Fruit fly (Drosophila melanogaster) ovary, adult (tissue): ENCODE measurements around the gene CG1910.

Experiments used
- CG17801 ChIP-seq: fragments of 200-800 bp; optimal IDR thresholded peaks from 2 replicates; lab custom pipeline; 2019; ENCODE audit warnings: missing biosample characterization, mild to moderate bottlenecking, missing genetic modification characterization, moderate library complexity; ENCODE audit not compliant: partially characterized antibody

The CG1910 gene

DNA sequence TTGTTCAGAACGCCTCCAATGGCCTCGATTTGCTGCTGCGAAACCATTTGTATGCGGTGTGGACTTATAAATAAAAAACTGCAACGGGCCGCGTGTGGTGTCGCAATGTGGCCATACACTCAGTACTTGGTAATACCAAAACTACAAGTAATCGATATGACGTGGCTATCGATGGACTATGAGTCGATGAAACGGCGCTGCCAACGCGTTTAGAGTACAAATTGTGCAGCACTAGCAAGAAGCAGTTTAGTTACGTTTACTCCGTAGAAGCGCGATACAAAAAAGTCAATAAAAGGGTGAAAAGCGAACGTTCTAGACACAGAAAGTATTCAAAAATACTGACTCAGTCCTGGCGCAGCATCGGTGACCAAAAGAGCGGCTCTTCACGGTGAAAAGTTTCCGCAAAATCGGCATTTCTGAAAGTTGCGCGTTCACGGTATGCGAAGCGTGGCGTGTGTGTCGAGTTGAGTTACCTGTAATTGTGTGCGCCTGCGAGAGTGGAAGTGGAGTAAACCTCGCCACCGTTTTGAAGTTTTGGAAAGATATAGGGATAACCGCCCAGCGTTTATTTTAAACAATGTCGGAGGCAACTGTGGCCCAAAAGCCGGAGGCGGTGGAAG, at the start of gene CG1910, which contains the start of gene nero:
Gene CG1910 (plus strand): TSS at position 215 of the 620 bp plus-strand sequence.
Gene nero (minus strand): TSS at position 130 of the 620 bp plus-strand sequence.
- TF ChIP-seq CG17801 = peak; percentile 50

DNA sequence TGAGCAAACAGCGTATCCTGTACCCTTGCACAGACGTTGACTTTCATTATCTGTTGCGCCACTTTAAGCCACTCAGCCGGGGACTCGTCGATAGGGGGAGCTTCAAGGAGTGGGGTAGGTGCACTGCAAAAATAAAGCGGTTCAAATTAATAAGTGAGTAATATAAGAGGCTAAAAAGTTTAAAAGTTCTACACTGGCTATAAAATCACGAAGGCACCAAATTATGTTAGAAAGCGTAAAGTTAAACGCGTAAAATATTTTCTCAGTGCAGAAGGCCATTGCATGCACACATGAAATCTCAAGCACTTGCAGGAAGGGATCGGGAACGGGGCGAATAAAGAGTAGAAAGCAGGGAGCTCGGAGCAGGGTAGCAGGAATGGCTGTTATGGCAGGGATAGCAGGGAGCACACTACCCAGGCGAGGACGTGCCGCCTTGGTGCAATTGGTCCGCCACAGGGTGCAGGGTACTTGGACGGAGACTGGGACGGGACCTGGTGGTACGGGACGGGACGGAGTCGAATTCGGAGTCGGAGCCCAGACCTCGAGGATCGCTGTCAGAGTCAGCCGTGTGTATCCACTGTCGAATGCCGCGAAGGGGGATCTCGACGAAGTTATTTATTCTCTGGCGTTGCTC, 49.2 kb upstream of the CG1910 start:
- no peak for TF ChIP-seq CG17801

DNA sequence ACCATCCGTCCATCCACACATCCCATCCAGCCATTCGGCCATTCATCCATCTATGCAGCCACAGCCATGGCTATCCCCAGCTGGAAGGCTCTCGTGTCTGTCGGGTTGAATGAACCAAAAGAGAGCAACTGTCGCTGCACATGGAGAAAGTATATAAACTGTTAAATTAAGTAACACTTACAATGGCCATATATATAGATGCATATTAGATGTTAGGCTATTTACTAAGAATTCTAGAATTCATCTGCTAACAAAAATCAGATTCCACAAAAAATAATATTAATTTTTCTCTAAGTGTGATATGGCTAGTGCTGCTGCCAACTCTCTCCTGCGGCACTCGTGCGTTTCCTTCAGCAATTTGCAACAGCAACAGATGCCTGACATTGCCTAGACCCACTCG, 47.2 kb upstream of the CG1910 start:
- no peak for TF ChIP-seq CG17801

DNA sequence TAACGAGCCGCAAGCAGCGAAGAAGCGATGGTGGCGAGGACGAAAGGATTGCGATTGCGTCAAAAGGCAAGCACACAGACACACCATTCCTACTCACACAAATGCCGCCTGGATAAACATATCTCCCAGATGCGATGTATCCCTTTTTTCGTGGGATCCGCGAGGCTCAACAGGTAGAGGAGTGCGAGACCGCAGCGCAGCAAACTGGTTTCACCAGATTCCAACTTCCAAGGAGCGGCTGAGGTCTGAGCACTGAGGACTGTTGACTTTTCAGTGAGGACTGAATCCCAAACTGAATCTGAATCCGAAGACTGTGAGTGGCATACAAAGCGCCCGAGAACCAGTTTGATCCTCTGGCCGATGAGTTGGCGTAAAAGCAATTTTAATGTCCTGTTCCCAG, 45.5 kb upstream of the CG1910 start:
- no peak for TF ChIP-seq CG17801

DNA sequence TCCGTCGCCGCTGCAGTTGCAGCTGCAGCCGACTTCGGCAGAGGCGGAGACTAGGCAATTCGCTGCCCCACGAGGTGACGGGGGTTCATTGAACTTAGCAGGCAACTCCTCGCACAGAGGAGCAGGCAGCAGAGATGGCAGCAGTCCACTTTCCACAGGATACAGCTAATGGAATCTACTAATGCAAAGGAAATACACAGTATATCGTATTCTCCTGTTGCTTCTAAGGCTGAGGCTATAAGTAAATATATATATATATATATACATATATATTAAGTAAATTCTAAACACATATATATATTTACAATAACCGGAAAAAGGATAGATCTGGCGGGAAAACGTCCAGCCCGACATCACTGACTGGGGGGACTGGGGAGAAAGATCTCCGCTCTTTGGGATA, 44.1 kb upstream of the CG1910 start:
- no peak for TF ChIP-seq CG17801

DNA sequence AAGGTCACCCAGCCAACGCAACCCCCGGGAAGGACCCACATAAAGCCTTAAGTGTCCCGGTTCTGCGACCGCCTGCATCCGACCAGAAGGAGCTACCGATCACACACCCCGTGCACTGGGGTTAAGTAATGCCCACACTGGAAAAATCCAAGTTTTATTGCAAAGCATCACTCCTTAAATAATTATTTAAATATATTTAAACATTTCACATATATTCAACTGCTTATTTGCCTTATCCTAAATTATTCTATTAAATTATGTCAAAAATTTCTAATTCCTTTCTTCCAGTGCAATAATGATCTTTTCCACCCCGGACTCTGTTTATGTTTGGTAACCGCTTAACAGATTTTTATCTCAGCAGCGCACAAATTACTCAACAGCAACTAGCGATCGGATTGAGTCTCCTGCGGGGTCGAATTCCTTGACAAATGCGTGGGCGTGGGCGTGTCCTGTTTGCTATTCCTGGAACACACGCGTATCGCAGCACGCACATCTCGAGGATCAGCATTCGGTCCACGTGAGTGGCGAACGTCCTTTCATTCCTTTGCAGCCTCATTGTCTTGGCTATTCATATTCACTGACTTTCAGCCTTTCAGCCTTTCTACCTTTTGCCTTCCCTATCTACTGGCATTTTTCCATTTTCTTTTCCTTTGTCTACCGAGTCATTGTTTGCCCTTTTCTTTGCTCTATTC, 42.8 kb upstream of the CG1910 start:
- TF ChIP-seq CG17801 = no peak

DNA sequence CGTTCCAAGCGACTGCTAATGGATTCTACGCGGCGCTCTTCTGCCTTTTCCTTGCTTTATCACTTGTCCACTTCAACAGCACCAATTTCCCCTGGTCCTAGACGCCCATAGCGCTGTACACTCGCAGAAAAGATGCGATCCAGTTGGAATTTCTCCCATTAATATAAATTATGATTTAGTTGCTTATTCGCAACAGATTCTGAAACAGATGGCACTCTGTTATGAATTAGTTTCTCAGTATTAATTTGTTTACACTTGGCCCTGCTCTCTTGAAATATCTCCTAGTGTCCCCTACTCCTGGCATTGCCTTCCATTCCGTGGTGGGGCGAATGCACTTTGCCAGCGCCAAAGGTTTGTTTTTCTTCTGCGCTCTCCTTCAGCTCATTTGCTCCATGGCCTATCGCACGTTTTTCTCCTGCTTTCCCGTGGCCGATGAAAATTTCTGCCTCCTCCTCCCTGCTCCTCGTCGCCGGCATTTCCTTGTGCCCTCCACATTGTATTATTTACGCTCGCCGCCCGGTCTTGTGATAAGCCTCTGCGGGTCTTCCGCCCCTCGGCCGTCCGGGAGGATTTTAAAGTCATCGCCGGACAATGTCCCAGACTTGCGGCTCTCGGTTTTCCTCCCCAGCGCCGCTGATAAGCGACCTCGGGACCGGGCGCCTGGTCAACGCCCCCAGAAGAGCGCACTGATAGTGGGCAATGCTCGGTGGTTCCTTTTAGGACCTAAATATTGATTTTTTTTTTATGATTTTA, 41.1 kb upstream of the CG1910 start:
- no peak for TF ChIP-seq CG17801

DNA sequence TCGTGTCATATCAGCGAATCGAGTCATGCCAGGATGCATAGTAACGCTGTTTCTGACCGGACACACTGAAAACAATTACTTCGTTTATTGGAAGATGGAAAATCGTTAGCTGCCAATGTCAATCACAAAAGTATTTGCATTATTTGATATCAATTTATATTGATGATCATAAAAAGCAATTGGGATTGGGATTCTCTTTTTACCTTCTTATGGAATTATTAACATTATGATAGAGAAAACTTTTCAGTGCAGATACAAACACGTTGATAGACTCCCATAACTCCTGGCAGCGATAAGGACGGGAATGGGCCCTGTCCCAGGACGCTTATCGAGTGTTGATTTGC, 40.6 kb upstream of the CG1910 start:
- no peak for TF ChIP-seq CG17801

DNA sequence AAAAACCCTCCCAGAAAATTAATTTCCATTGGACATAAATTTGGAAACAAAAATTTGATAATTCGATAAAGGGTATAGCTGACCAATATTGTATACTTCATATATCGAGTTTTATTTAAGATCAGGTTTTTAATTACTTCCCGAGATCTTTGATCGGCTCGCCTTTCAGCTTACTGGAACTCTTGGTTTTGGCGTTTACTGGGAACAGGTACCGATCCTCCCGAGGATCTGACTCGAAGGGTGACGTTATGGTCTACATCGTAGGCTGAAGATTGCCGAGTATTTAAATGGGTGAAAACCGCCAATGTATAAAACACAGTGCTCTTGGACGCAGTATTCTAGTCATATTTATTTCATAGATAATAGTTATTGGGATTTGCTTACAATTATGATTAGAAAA, 39.2 kb upstream of the CG1910 start, which contains the start of gene CG42693:
Gene CG42693 (minus strand): TSS at position 101 of the 400 bp plus-strand sequence.
- TF ChIP-seq CG17801 = no peak

DNA sequence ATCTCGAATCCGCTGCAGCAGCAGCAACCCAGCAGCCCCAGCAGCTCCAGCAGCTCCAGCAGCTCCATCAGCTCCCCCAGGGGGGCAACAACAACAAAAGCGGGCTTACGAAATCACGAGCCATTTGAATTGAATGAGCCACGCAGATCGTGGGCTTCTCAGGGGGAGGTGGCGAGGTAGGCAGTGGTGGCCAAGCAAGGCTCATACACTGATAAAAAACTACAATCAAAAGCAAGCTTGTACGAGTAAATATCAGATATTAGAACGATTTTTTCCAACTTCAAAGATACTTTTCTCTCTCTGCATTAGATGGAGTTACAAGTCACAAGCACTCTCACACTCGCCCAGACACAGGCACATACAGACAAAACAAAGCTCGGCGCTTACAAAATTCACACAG, 38.3 kb upstream of the CG1910 start:
- no peak for TF ChIP-seq CG17801

DNA sequence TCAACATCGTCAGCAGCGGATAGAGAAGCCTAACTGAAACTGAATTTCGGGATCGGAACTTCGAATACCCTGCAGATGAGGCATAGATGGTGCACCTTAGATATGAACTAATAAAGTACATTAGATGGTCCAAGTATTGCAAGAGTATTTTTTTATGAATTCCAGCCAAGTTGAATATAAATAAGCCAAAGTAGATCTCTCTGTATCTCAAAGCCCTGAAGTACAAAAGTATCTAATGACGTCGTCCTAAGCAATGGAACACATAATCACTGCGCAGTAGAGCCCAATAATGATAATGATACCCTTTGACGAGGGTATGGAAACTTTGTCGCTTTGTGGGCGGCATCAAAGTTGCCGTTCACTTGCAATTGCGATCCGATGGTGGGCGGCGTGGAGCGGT, 37.7 kb upstream of the CG1910 start:
- TF ChIP-seq CG17801 = no peak

DNA sequence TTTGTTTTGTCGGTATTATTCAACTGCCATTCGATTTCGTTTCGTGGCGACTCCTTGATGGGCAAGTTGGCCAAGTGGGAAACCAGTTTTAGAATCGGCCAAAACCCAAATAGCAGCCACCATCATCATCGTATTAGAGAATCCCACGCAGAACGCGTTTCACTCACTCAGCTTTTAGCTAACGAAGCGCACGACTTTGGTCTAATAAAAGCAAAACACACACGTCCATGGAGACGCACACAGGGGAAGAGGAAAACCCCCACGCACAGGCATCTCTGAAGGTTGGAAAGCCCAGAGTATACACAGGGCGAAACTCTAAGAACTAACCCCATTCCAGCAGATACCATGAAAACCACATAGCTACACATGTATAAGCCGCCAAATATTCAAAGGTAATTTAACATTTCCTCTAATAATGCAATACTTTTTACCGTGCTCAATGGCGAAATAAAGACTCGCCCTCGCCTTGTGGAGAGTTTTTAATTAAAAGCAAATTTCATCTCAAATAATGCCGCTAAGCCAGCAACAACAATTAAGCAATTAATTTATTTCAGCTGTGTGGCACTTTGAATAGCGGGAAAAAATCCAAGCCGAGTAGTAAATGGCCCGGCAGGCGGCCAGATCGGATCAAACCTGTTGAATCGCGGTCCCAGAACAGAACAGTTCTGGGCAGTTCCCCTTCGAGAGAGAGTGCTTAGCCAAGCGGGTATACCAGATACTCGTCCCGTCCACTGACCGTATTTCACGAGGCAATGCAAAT, 36.0 kb upstream of the CG1910 start:
- no peak for TF ChIP-seq CG17801

DNA sequence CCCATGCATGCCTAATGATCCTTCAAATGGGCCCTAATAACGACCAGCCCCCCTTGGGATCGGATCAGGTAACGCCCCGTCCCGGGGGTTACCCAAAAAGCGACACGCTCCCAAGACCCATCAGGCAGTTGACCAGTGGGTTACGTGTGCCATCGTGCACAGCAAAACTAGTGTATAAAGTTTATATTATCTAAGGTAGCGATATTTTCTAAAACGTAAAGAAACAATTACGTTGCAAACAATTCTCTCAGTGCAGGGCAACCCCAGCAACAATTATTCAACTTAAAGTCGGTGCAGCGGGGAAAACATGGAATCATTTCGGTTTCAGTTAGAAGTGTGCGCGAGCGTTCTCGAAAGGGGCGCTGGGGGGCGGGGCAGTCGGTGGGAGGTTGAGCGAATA, 34.9 kb upstream of the CG1910 start:
- no peak for TF ChIP-seq CG17801

DNA sequence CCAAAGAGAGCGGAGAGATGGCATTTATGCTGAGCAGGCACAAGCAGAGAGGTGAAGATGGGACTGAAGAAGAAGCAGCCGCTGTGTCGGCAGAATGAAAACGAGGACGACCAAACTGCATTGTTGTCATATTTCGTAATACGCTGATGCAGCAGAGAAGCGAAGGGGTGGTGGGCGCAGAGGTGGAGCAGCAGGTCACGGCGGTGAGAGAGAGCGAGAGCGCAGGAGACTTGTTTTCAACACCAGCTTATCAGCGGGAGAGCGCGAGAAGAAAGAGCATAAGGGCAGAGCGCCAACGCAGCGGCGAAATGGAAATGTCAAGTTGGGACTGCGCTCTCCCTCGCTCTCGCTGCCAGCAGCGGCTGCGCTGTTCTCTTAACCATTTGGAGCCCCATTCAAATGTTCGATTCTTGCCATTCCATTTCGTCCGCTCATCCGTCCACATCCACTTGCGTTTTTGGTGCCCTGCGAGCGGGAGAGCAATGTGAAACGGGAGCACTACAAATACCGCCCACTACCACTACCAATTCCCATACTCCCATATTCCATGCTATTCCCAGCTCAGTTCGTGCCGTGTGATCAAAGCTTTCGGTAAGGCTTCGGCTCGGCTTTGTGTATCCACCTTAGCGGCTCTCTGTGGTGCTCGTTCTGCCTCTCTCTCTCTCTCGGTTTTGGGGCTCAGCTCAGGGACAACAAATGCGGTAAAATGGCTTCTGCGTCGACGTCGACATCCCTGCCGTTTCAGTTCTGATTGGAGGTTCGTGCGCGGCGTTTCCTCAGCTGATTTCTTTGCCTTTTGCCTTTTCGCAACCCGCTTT, 33.9 kb upstream of the CG1910 start, which contains the start of gene ttk:
Gene ttk (plus strand): TSS at position 562 of the 818 bp plus-strand sequence.
- peak; percentile 64 for TF ChIP-seq CG17801
